Fruit fly (Drosophila melanogaster): ENCODE data around the gene Cpr65Aw.
"Not testable (repeated sequence)": the region's sequence is repeated elsewhere in the genome, so short reads cannot be mapped to it uniquely, and the experiment has no call there.

- not testable (repeated sequence) for TF ChIP-seq usp (GFP tag; optimal IDR thresholded peaks at IDR 0.05); Vsx2 (GFP tag; optimal IDR thresholded peaks at IDR 0.05; ENCODE audit: partially characterized antibody); Hnf4 (GFP tag; optimal IDR thresholded peaks at IDR 0.05); Hr78 (GFP tag; optimal IDR thresholded peaks at IDR 0.05); Jra (GFP tag; optimal IDR thresholded peaks at IDR 0.05); lola (GFP tag; optimal IDR thresholded peaks at IDR 0.05); Abd-B (GFP tag; optimal IDR thresholded peaks at IDR 0.05); rgr (GFP tag; optimal IDR thresholded peaks at IDR 0.05); h (GFP tag; optimal IDR thresholded peaks at IDR 0.05); CrebA (GFP tag; optimal IDR thresholded peaks at IDR 0.05; ENCODE audit: borderline replicate concordance); fru (GFP tag; optimal IDR thresholded peaks at IDR 0.05); psq (GFP tag; optimal IDR thresholded peaks at IDR 0.05)
Measured at dm6 chr3L:6149248-6149647, 7.0 kb upstream of the Cpr65Aw start, which contains the start of gene Lcp65Ab1.
